Fruit fly (Drosophila melanogaster): ENCODE data around the gene CG6333.
A peak's percentile ranks its signal among the peaks of the same experiment; 100 is the strongest.

CG6333 gene

DNA sequence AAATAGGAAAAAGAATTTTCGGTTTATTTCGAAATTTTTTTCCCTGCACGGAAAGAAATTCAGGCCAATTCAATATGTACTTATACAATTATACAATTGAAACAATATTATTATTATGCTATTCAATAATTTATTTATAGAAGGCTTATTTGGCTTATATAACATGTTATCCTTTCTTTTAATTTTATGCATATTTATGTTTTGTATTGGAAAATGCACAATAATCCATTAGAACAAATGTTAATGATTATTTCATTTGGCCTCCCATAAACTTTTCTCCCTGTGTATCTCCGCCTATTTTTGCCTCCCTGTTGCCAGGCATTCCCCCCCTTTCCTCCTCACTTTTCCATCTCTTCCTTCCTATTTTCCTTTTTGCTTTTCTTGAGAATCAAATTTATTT lies 38.1 kb downstream of the CG6333 start (continued):
- TF ChIP-seq CG12659 (GFP tag; optimal IDR thresholded peaks at IDR 0.05) (peak; percentile 30), Mrtf (GFP tag; IDR thresholded peaks at IDR 0.05) (no peak), CG9797 (GFP tag; optimal IDR thresholded peaks at IDR 0.05) (no peak), dmrt11E (tag; optimal IDR thresholded peaks at IDR 0.05) (no peak), Bteb2 (GFP tag; optimal IDR thresholded peaks at IDR 0.05) (no peak), bigmax (GFP tag; optimal IDR thresholded peaks at IDR 0.05) (no peak), CG11696 (GFP tag; IDR thresholded peaks at IDR 0.05) (no peak), Mes4 (GFP tag; optimal IDR thresholded peaks at IDR 0.05) (no peak), Sox102F (GFP tag; optimal IDR thresholded peaks at IDR 0.05) (peak; percentile 12), Usf (GFP tag; optimal IDR thresholded peaks at IDR 0.05) (no peak), Dbx (GFP tag; IDR thresholded peaks at IDR 0.05) (no peak), seq (GFP tag; IDR thresholded peaks at IDR 0.05) (0 out of 2 replicates have a peak, but pooled peaks have one; percentile 13), CG3838 (GFP tag; optimal IDR thresholded peaks at IDR 0.05) (no peak), fd102C (GFP tag; optimal IDR thresholded peaks at IDR 0.05) (no peak), CG10431 (GFP tag; optimal IDR thresholded peaks at IDR 0.05) (no peak), Antp (GFP tag; optimal IDR thresholded peaks at IDR 0.05) (no peak), Hr51 (GFP tag; optimal IDR thresholded peaks at IDR 0.05) (peak in 1 of 2 experiments; percentile 25), Dad (GFP tag; optimal IDR thresholded peaks at IDR 0.05) (no peak), CG13123 (GFP tag; optimal IDR thresholded peaks at IDR 0.05) (no peak), D19B (GFP tag; optimal IDR thresholded peaks at IDR 0.05) (no peak), CG1603 (tag; optimal IDR thresholded peaks at IDR 0.05) (no peak), CHES-1-like (GFP tag; optimal IDR thresholded peaks at IDR 0.05) (no peak), Hmr (GFP tag; optimal IDR thresholded peaks at IDR 0.05) (peak; percentile 70), mam (GFP tag; optimal IDR thresholded peaks at IDR 0.05) (no peak), dmrt99B (tag; optimal IDR thresholded peaks at IDR 0.05) (peak; percentile 49), nerfin-1 (tag; optimal IDR thresholded peaks at IDR 0.05) (no peak), CG18764 (GFP tag; optimal IDR thresholded peaks at IDR 0.05) (no peak), CG11093 (GFP tag; IDR thresholded peaks at IDR 0.05) (no peak), dan (GFP tag; IDR thresholded peaks at IDR 0.05) (no peak), Hr78 (GFP tag; optimal IDR thresholded peaks at IDR 0.05) (no peak), ttk (GFP tag; IDR thresholded peaks at IDR 0.05) (no peak), Bgb (GFP tag; IDR thresholded peaks at IDR 0.05; ENCODE audit: partially characterized antibody) (no peak), trh (GFP tag; optimal IDR thresholded peaks at IDR 0.05) (no peak), dati (GFP tag; IDR thresholded peaks at IDR 0.05) (no peak), twi (tag; optimal IDR thresholded peaks at IDR 0.05) (no peak), run (tag; optimal IDR thresholded peaks at IDR 0.05) (no peak), Fer2 (tag; optimal IDR thresholded peaks at IDR 0.05) (no peak), slbo (GFP tag; IDR thresholded peaks at IDR 0.05) (peak; percentile 52), slp2 (GFP tag; optimal IDR thresholded peaks at IDR 0.05) (no peak), Blimp-1 (GFP tag; optimal IDR thresholded peaks at IDR 0.05) (peak; percentile 7), vvl (GFP tag; IDR thresholded peaks at IDR 0.05) (peak; percentile 33; the same call in 1 of the 2 replicates), Kr (GFP tag; optimal IDR thresholded peaks at IDR 0.05) (no peak), Atf3 (GFP tag; optimal IDR thresholded peaks at IDR 0.05) (no peak), NK7.1 (GFP tag; optimal IDR thresholded peaks at IDR 0.05) (no peak), org-1 (GFP tag; optimal IDR thresholded peaks at IDR 0.05) (peak; percentile 18), CG3726 (GFP tag; IDR thresholded peaks at IDR 0.05) (no peak), zf30C (GFP tag; optimal IDR thresholded peaks at IDR 0.05) (peak; percentile 1), Hey (tag; optimal IDR thresholded peaks at IDR 0.05) (no peak), Sox100B (GFP tag; optimal IDR thresholded peaks at IDR 0.05) (peak; percentile 35), CG1233 (GFP tag; optimal IDR thresholded peaks at IDR 0.05) (no peak), ind (GFP tag; optimal IDR thresholded peaks at IDR 0.05) (no peak), CG7745 (tag; optimal IDR thresholded peaks at IDR 0.05) (no peak)

Measured in whole organism, embryonic.